Worm (Caenorhabditis elegans): ENCODE measurements around the gene C46F9.6.

ce11 chrII:1895762-1896161, 2.3 kb upstream of the C46F9.6 start, which contains the start of gene math-25:
- TF ChIP-seq hmg-20 (GFP tag; IDR thresholded peaks at IDR 0.05): no peak
- no peak for TF ChIP-seq ztf-3 (GFP tag; optimal IDR thresholded peaks at IDR 0.05)
- no peak for TF ChIP-seq zfh-2 (GFP tag; conservative IDR thresholded peaks at IDR 0.05)
- no peak for TF ChIP-seq chd-7 (tag; optimal IDR thresholded peaks at IDR 0.05)
- no peak for TF ChIP-seq Y95B8A.8 (GFP tag; IDR thresholded peaks at IDR 0.05)
- no peak for TF ChIP-seq cebp-1 (GFP tag; IDR thresholded peaks at IDR 0.05)
- TF ChIP-seq cebp-1 (tag; optimal IDR thresholded peaks at IDR 0.05): no peak
- no peak for TF ChIP-seq ztf-28 (GFP tag; IDR thresholded peaks at IDR 0.05)
- no peak for TF ChIP-seq efl-1 (GFP tag; optimal IDR thresholded peaks at IDR 0.05)
- no peak for TF ChIP-seq pha-4 (tag; optimal IDR thresholded peaks at IDR 0.05)
- no peak for TF ChIP-seq atf-7 (tag; optimal IDR thresholded peaks at IDR 0.05)
